Fruit fly (Drosophila melanogaster) whole organism, embryonic: Measurements from ENCODE around the gene akirin.
A peak's percentile ranks its signal among the peaks of the same experiment; 100 is the strongest.

Source experiments
- Adf1 ChIP-seq: fragments of 200-800 bp; sonication (Bioruptor generic); IDR thresholded peaks from 2 replicates; pipeline ENCODE4 v1.3.6; 2022; ENCODE audit warnings: missing biosample characterization, missing genetic modification characterization
- CG10462 ChIP-seq: fragments of 200-800 bp; sonication (Bioruptor generic); optimal IDR thresholded peaks from 2 replicates; lab custom pipeline; 2016; ENCODE audit warnings: missing biosample characterization, missing genetic modification characterization
- CG12071 ChIP-seq: fragments of 200-800 bp; sonication (Bioruptor generic); optimal IDR thresholded peaks from 3 replicates; lab custom pipeline; 2018; ENCODE audit warnings: missing biosample characterization, mild to moderate bottlenecking, missing genetic modification characterization
- CG12155 ChIP-seq: fragments of 200-800 bp; sonication (Bioruptor generic); optimal IDR thresholded peaks from 3 replicates; lab custom pipeline; 2016; ENCODE audit warnings: missing biosample characterization, missing genetic modification characterization
- CG12391 ChIP-seq: fragments of 200-800 bp; sonication (Bioruptor generic); optimal IDR thresholded peaks from 3 replicates; lab custom pipeline; 2018; ENCODE audit warnings: missing biosample characterization, mild to moderate bottlenecking, missing genetic modification characterization, moderate library complexity
- CG14667 ChIP-seq: fragments of 200-800 bp; sonication (Bioruptor generic); IDR thresholded peaks from 2 replicates; pipeline ENCODE4 v1.3.6; 2022; ENCODE audit warnings: missing biosample characterization, missing genetic modification characterization
- CG14710 ChIP-seq: fragments of 200-800 bp; sonication (Bioruptor generic); optimal IDR thresholded peaks from 3 replicates; lab custom pipeline; 2019; ENCODE audit warnings: missing biosample characterization, mild to moderate bottlenecking, missing genetic modification characterization, moderate library complexity
- CG15696 ChIP-seq: fragments of 200-800 bp; sonication (Bioruptor generic); optimal IDR thresholded peaks from 2 replicates; lab custom pipeline; 2019; ENCODE audit warnings: missing biosample characterization, mild to moderate bottlenecking, missing genetic modification characterization, moderate library complexity
- CG17186 ChIP-seq: fragments of 200-800 bp; sonication (Bioruptor generic); optimal IDR thresholded peaks from 3 replicates; lab custom pipeline; 2017; ENCODE audit warnings: missing biosample characterization, missing genetic modification reagents, missing genetic modification characterization
- CG17328 ChIP-seq: fragments of 200-800 bp; sonication (Bioruptor generic); IDR thresholded peaks from 2 replicates; pipeline ENCODE4 v1.3.6; 2022; ENCODE audit warnings: missing biosample characterization, missing genetic modification characterization
- CG17359 ChIP-seq: fragments of 200-800 bp; sonication (Bioruptor generic); optimal IDR thresholded peaks from 3 replicates; lab custom pipeline; 2018; ENCODE audit warnings: missing biosample characterization, mild to moderate bottlenecking, missing genetic modification characterization, moderate library complexity
- CG17568 ChIP-seq: fragments of 200-800 bp; sonication (Bioruptor generic); optimal IDR thresholded peaks from 2 replicates; lab custom pipeline; 2018; ENCODE audit warnings: missing biosample characterization, mild to moderate bottlenecking, missing genetic modification characterization, moderate library complexity
- CG17802 ChIP-seq: fragments of 200-800 bp; sonication (Bioruptor generic); optimal IDR thresholded peaks from 2 replicates; lab custom pipeline; 2018; ENCODE audit warnings: missing biosample characterization, mild to moderate bottlenecking, missing genetic modification characterization, moderate library complexity
- CG18764 ChIP-seq: fragments of 200-800 bp; sonication (Bioruptor generic); optimal IDR thresholded peaks from 3 replicates; lab custom pipeline; 2016; ENCODE audit warnings: missing biosample characterization, missing genetic modification characterization
- CG34376 ChIP-seq: fragments of 200-800 bp; sonication (Bioruptor generic); optimal IDR thresholded peaks from 2 replicates; lab custom pipeline; 2018; ENCODE audit warnings: missing biosample characterization, mild to moderate bottlenecking, missing genetic modification characterization
- CG7357 ChIP-seq: fragments of 200-800 bp; sonication (Bioruptor generic); IDR thresholded peaks from 3 replicates; pipeline ENCODE4 v1.3.6; 2022; ENCODE audit warnings: missing biosample characterization, missing genetic modification characterization
- CG8765 ChIP-seq: fragments of 200-800 bp; sonication (Bioruptor generic); IDR thresholded peaks from 2 replicates; pipeline ENCODE4 v1.3.6; 2022; ENCODE audit warnings: missing biosample characterization, missing genetic modification characterization
- CG9932 ChIP-seq: fragments of 200-800 bp; sonication (Bioruptor generic); IDR thresholded peaks from 2 replicates; pipeline ENCODE4 v1.3.6; 2022; ENCODE audit warnings: missing biosample characterization, missing genetic modification characterization
- CkIIα-i1 ChIP-seq: fragments of 200-800 bp; sonication (Bioruptor generic); IDR thresholded peaks from 2 replicates; pipeline ENCODE4 v1.3.6; 2022; ENCODE audit warnings: missing biosample characterization, missing genetic modification characterization
- Doc3 ChIP-seq: fragments of 200-800 bp; sonication (Bioruptor generic); IDR thresholded peaks from 3 replicates; pipeline ENCODE4 v1.3.6; 2022; ENCODE audit warnings: missing biosample characterization, missing genetic modification characterization; ENCODE audit not compliant: partially characterized antibody
- Dref ChIP-seq: fragments of 200-800 bp; sonication (Bioruptor generic); IDR thresholded peaks from 2 replicates; pipeline ENCODE4 v1.3.6; 2022; ENCODE audit warnings: missing biosample characterization, missing genetic modification characterization
- Elba2 ChIP-seq: fragments of 200-800 bp; sonication (Bioruptor generic); optimal IDR thresholded peaks from 3 replicates; lab custom pipeline; 2016; ENCODE audit warnings: missing biosample characterization, missing genetic modification characterization
- Ets65A ChIP-seq: fragments of 200-800 bp; sonication (Bioruptor generic); peaks from one replicate; lab custom pipeline; 2016; ENCODE audit warnings: missing biosample characterization, missing genetic modification characterization
- Lhr ChIP-seq: fragments of 200-800 bp; sonication (Bioruptor generic); optimal IDR thresholded peaks from 3 replicates; lab custom pipeline; 2017; ENCODE audit warnings: mild to moderate bottlenecking, missing biosample characterization, missing genetic modification reagents, missing genetic modification characterization
- Myb ChIP-seq: fragments of 200-800 bp; sonication (Bioruptor generic); optimal IDR thresholded peaks from 2 replicates; lab custom pipeline; 2016; ENCODE audit warnings: missing biosample characterization, missing genetic modification characterization
- NFAT ChIP-seq: fragments of 200-800 bp; sonication (Bioruptor generic); IDR thresholded peaks from 2 replicates; pipeline ENCODE4 v1.3.6; 2022; ENCODE audit warnings: missing biosample characterization, missing genetic modification characterization
- Oli ChIP-seq: fragments of 200-800 bp; sonication (Bioruptor generic); optimal IDR thresholded peaks from 2 replicates; lab custom pipeline; 2018; ENCODE audit warnings: missing biosample characterization, mild to moderate bottlenecking, missing genetic modification characterization, moderate library complexity
- Scr ChIP-seq: fragments of 200-800 bp; sonication (Bioruptor generic); IDR thresholded peaks from 2 replicates; pipeline ENCODE4 v1.3.6; 2022; ENCODE audit warnings: missing biosample characterization, missing genetic modification characterization; ENCODE audit not compliant: partially characterized antibody
- Sox102F ChIP-seq: fragments of 200-800 bp; sonication (Bioruptor generic); optimal IDR thresholded peaks from 2 replicates; lab custom pipeline; 2018; ENCODE audit warnings: missing biosample characterization, mild to moderate bottlenecking, missing genetic modification characterization, moderate library complexity
- ap ChIP-seq: fragments of 200-800 bp; sonication (Bioruptor generic); IDR thresholded peaks from 2 replicates; pipeline ENCODE4 v1.3.6; 2022; ENCODE audit warnings: missing biosample characterization, missing genetic modification characterization
- ara ChIP-seq: fragments of 200-800 bp; sonication (Bioruptor generic); IDR thresholded peaks from 2 replicates; pipeline ENCODE4 v1.3.6; 2022; ENCODE audit warnings: missing biosample characterization, missing genetic modification characterization
- bab2 ChIP-seq: fragments of 200-800 bp; sonication (Bioruptor generic); optimal IDR thresholded peaks from 2 replicates; lab custom pipeline; 2016; ENCODE audit warnings: missing biosample characterization, missing genetic modification characterization
- corto ChIP-seq: fragments of 200-800 bp; sonication (Bioruptor generic); optimal IDR thresholded peaks from 2 replicates; lab custom pipeline; 2016; ENCODE audit warnings: missing biosample characterization, mild to moderate bottlenecking, missing genetic modification characterization, moderate library complexity
- crol ChIP-seq: fragments of 200-800 bp; sonication (Bioruptor generic); IDR thresholded peaks from 2 replicates; pipeline ENCODE4 v1.3.6; 2022; ENCODE audit warnings: missing biosample characterization, missing genetic modification characterization
- da ChIP-seq: fragments of 200-800 bp; sonication (Bioruptor generic); optimal IDR thresholded peaks from 2 replicates; lab custom pipeline; 2016; ENCODE audit warnings: missing biosample characterization, missing genetic modification characterization
- disco-r ChIP-seq: fragments of 200-800 bp; sonication (Bioruptor generic); optimal IDR thresholded peaks from 2 replicates; lab custom pipeline; 2016; ENCODE audit warnings: missing biosample characterization, missing genetic modification characterization
- dmrt99B ChIP-seq: fragments of 200-800 bp; sonication (Bioruptor generic); optimal IDR thresholded peaks from 2 replicates; lab custom pipeline; 2018; ENCODE audit warnings: missing biosample characterization, mild to moderate bottlenecking, missing genetic modification characterization, moderate library complexity
- gcm2 ChIP-seq: fragments of 200-800 bp; sonication (Bioruptor generic); optimal IDR thresholded peaks from 2 replicates; lab custom pipeline; 2016; ENCODE audit warnings: missing biosample characterization, missing genetic modification characterization
- gfzf ChIP-seq: fragments of 200-800 bp; sonication (Bioruptor generic); optimal IDR thresholded peaks from 2 replicates; lab custom pipeline; 2016; ENCODE audit warnings: missing biosample characterization, mild to moderate bottlenecking, missing genetic modification characterization, moderate library complexity
- knrl ChIP-seq: fragments of 200-800 bp; sonication (Bioruptor generic); IDR thresholded peaks from 3 replicates; pipeline ENCODE4 v1.3.6; 2022; ENCODE audit warnings: missing biosample characterization, missing genetic modification characterization; ENCODE audit not compliant: partially characterized antibody
- pan ChIP-seq, 4 experiments: fragments of >200 bp in 3 of 4; fragments of 200-800 bp in 1 of 4; sonication (Bioruptor generic) in 1 of 4; optimal IDR thresholded peaks in 3 of 4; IDR thresholded peaks in 1 of 4; 2 replicates each; pipeline versions ENCODE4 v1.3.6 to Lab custom; 2017 to 2022; ENCODE audit warnings: missing biosample characterization in 2 of 4, missing genetic modification characterization in 2 of 4, mixed read lengths in 1 of 4
- pita ChIP-seq: fragments of 200-800 bp; sonication (Bioruptor generic); optimal IDR thresholded peaks from 2 replicates; lab custom pipeline; 2017; ENCODE audit warnings: missing biosample characterization, mild to moderate bottlenecking, missing genetic modification characterization
- repo ChIP-seq: fragments of 200-800 bp; sonication (Bioruptor generic); optimal IDR thresholded peaks from 2 replicates; lab custom pipeline; 2016; ENCODE audit warnings: missing biosample characterization, missing genetic modification characterization
- sens-2 ChIP-seq: fragments of 200-800 bp; sonication (Bioruptor generic); IDR thresholded peaks from 2 replicates; pipeline ENCODE4 v1.3.6; 2022; ENCODE audit warnings: missing biosample characterization, missing genetic modification characterization
- sim ChIP-seq: fragments of 200-800 bp; sonication (Bioruptor generic); IDR thresholded peaks from 2 replicates; pipeline ENCODE4 v1.3.6; 2022; ENCODE audit warnings: missing biosample characterization, missing genetic modification characterization
- sr ChIP-seq: fragments of 200-800 bp; sonication (Bioruptor generic); IDR thresholded peaks from 3 replicates; pipeline ENCODE4 v1.3.6; 2022; ENCODE audit warnings: missing biosample characterization, missing genetic modification characterization
- stwl ChIP-seq: fragments of 200-800 bp; sonication (Bioruptor generic); optimal IDR thresholded peaks from 3 replicates; lab custom pipeline; 2018; ENCODE audit warnings: missing biosample characterization, mild to moderate bottlenecking, missing genetic modification characterization, moderate library complexity
- toy ChIP-seq: fragments of 200-800 bp; sonication (Bioruptor generic); IDR thresholded peaks from 2 replicates; pipeline ENCODE4 v1.3.6; 2022; ENCODE audit warnings: missing biosample characterization, missing genetic modification characterization
- trh ChIP-seq: fragments of 200-800 bp; sonication (Bioruptor generic); optimal IDR thresholded peaks from 2 replicates; lab custom pipeline; 2016; ENCODE audit warnings: missing biosample characterization, missing genetic modification characterization
- twi ChIP-seq: fragments of 200-800 bp; optimal IDR thresholded peaks from 2 replicates; lab custom pipeline; 2019; ENCODE audit warnings: missing biosample characterization, mild to moderate bottlenecking, missing genetic modification characterization, moderate library complexity
- unpg ChIP-seq: fragments of 200-800 bp; sonication (Bioruptor generic); optimal IDR thresholded peaks from 3 replicates; lab custom pipeline; 2018; ENCODE audit warnings: missing biosample characterization, mild to moderate bottlenecking, missing genetic modification characterization, moderate library complexity

The akirin gene

DNA sequence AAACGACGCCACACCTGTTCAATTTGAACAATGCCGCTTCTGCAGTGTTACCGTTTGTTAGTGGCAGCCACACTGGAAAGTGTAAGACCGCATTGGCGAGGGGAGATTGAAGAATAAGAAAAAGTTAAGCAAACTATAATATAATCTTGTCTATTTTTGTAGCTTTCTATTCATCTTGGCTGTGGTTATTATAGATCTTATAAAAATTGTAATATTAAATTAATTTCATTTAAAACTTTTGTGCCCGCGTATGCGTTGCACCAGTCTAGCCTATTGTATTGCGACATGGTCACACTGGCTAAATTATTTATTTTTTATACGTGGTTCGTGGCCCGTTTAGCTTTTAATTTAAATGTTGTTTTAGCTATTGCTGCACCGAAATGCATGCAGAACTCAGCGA is 46.3 kb upstream of the akirin start, which contains the start of the genes RhoGEF4 and Rint1 (continued):
- TF ChIP-seq CG10462 (GFP tag; lab: Kevin White, UChicago), result peak; percentile 38
- peak; percentile 49 for TF ChIP-seq CG18764
- TF ChIP-seq da (GFP tag; lab: Kevin White, UChicago), result peak; percentile 20
- peak; percentile 34; the same call in 1 of the 2 replicates for TF ChIP-seq ap
- TF ChIP-seq CG12155 (GFP tag; lab: Kevin White, UChicago), result peak; percentile 73
- TF ChIP-seq gfzf (GFP tag; lab: Kevin White, UChicago), result peak; percentile 81
- TF ChIP-seq disco-r (GFP tag; lab: Kevin White, UChicago), result no peak
- TF ChIP-seq gcm2 (GFP tag; lab: Kevin White, UChicago), result no peak
- TF ChIP-seq CG34376 (GFP tag; lab: Kevin White, UChicago), result no peak
- peak; percentile 72 for TF ChIP-seq Sox102F
- no peak for TF ChIP-seq CG17568
- TF ChIP-seq CG12391 (tag; lab: Kevin White, UChicago), result peak; percentile 86
- peak; percentile 95 for TF ChIP-seq Ets65A (GFP tag; lab: Kevin White, UChicago)
- peak; percentile 63 for TF ChIP-seq CG17328 (GFP tag; lab: Robert Waterston, UW)
- TF ChIP-seq corto (GFP tag; lab: Kevin White, UChicago), result no peak
- TF ChIP-seq NFAT, result peak; percentile 67
- peak; percentile 92 for TF ChIP-seq CG9932 (GFP tag; lab: Robert Waterston, UW)
- peak; percentile 56 for TF ChIP-seq bab2
- no peak for TF ChIP-seq CG8765
- no peak for TF ChIP-seq sens-2 (GFP tag; lab: Robert Waterston, UW)
- TF ChIP-seq CG17359 (tag; lab: Kevin White, UChicago), result peak; percentile 43
- peak; percentile 32; the same call in 1 of the 2 replicates for TF ChIP-seq Dref (GFP tag; lab: Robert Waterston, UW)
- peak; percentile 88 for TF ChIP-seq CG14710 (tag; lab: Kevin White, UChicago)
- peak; percentile 60 for TF ChIP-seq Adf1
- no peak for TF ChIP-seq toy (GFP tag; lab: Robert Waterston, UW)
- TF ChIP-seq Lhr (GFP tag; lab: Kevin White, UChicago), result peak; percentile 68
- peak; percentile 21; the same call in 1 of the 2 replicates for TF ChIP-seq Scr (GFP tag; lab: Robert Waterston, UW)
- TF ChIP-seq dmrt99B (tag; lab: Kevin White, UChicago), result no peak
- no peak for TF ChIP-seq pita (GFP tag; lab: Kevin White, UChicago)
- no peak for TF ChIP-seq sim (GFP tag; lab: Robert Waterston, UW)
- peak; percentile 70 for TF ChIP-seq Elba2 (GFP tag; lab: Kevin White, UChicago)
- no peak for TF ChIP-seq pan (optimal IDR thresholded peaks at IDR 0.05; lab: Kevin White, UChicago)
- peak in 1 of 2 experiments; percentile 74 for TF ChIP-seq pan (GFP tag; optimal IDR thresholded peaks at IDR 0.05 in 1 of 2, IDR thresholded peaks at IDR 0.05 in 1 of 2)
- TF ChIP-seq ara (GFP tag; lab: Robert Waterston, UW), result peak; percentile 73
- TF ChIP-seq CG14667 (GFP tag; lab: Robert Waterston, UW), result peak; percentile 56
- TF ChIP-seq crol (GFP tag; lab: Robert Waterston, UW), result no peak
- peak; percentile 12 for TF ChIP-seq CG17802
- peak; percentile 67 for TF ChIP-seq unpg (GFP tag; lab: Kevin White, UChicago)
- no peak for TF ChIP-seq sr
- no peak for TF ChIP-seq Doc3 (GFP tag; lab: Robert Waterston, UW)
- TF ChIP-seq CG7357, result peak; percentile 50; the same call in 1 of the 3 replicates
- peak; percentile 38; the same call in 1 of the 3 replicates for TF ChIP-seq knrl (GFP tag; lab: Robert Waterston, UW)
- no peak for TF ChIP-seq trh (GFP tag; lab: Kevin White, UChicago)
- peak; percentile 89 for TF ChIP-seq stwl (tag; lab: Kevin White, UChicago)
- TF ChIP-seq Oli (tag; lab: Kevin White, UChicago), result peak; percentile 56
- TF ChIP-seq CG12071 (GFP tag; lab: Kevin White, UChicago), result no peak
- peak; percentile 78 for TF ChIP-seq CG17186
- peak; percentile 60 for TF ChIP-seq CG15696 (tag; lab: Kevin White, UChicago)
- TF ChIP-seq Myb (GFP tag; lab: Kevin White, UChicago), result peak; percentile 79
- no peak for TF ChIP-seq CkIIα-i1 (GFP tag; lab: Robert Waterston, UW)
- TF ChIP-seq twi, result no peak
- TF ChIP-seq repo (GFP tag; lab: Kevin White, UChicago), result peak; percentile 15
